Fruit fly (Drosophila melanogaster): ENCODE measurements around the gene CG34043.

The CG34043 gene

DNA sequence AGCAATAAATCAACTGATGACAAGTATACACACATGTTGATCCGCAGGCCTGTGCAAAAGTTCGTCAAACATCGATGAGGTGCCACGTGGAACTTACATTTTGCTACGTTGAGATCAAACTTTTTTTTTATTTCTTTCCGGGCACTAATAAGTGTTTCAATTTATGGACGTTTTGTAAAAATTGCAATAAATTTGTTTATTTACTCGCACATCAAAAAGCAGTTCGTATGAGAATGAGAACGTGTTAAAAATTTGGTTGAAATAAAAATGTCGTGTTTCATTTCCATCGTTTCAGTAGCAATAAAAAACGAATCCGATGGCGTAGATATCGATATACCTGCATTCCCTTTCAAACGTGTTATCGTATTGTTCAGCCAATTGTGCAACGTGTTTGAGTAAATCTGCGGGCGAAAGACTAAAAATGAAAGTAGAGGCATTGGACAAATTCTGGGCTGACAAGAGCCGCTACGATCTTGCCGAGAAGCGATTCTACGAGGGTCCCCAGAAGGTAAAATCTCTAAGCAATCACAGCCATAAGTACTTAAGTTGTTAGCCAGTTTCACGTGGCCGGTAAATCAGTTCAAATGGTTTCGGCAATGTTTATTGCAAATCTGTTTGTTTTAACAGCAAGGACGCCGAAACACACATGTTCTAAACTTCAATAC, 48.4 kb downstream of the CG34043 start, which contains the start of gene eEF1delta:
Gene eEF1delta (plus strand): TSS at position 356 of the 665 bp plus-strand sequence.
- no peak for TF ChIP-seq noc (tag; optimal IDR thresholded peaks at IDR 0.05)

DNA sequence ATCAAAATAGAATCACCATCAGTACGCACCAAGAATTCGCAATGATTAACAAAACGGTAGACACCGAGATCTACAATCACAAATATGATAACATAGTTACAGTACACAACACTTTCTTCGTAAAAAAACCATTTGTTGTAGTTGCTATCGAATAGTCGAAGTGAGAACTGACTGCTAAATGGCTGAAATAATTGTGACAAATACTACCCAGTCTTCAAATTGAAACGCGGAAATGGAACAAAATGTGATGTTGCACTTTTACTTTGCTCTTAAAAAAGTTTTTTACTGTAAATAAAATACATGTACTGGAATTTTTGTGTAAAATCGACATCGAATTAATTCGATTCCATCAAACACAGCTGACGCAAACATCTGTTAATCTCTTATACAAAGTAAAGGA, 49.2 kb downstream of the CG34043 start, which contains the start of gene ova:
Gene ova (minus strand): TSS at position 183 of the 400 bp plus-strand sequence.
- TF ChIP-seq noc (tag; optimal IDR thresholded peaks at IDR 0.05), result no peak

DNA sequence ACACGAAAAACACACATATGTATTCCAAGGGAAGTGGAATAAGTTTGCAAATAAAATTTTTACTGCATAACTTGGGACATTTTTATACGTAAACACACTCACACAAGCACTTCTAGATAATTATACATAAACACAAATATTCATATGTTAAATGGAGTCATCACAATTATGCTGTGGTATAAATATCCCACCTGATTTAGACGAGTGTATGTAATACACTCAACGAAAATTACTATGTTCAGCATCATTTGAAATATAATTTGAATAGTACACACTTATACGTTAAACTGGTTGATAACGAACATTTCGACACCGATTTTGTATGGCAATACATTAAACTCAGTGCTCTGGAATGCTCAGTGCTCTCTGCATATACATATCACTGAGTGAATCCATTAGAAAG, 49.6 kb downstream of the CG34043 start:
- no peak for TF ChIP-seq noc (tag; optimal IDR thresholded peaks at IDR 0.05)

DNA sequence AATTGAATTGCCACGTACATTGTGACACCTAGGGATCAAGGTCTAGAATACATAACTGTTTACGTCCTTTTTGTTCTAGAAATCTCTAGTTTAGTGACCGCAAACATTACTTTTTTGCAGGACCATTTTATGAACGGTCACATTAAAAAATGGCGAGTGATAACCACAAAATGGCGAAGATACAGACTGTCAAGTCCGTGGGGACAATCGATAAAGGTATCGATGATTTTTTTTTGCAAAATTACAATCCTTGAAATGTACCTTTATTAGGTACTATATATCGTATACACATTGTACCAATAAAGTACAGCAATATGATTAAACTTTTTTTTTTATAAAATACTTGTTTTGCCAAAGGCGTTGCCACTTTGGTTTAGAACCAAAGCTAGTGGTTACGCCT, 50.2 kb downstream of the CG34043 start:
- TF ChIP-seq noc (tag; optimal IDR thresholded peaks at IDR 0.05), result no peak
